Worm (Caenorhabditis elegans) whole organism, young adult: Measurements from ENCODE around the gene C04G2.10.

ENCODE experiments used
- F33H1.4 ChIP-seq: fragments of 200-800 bp; sonication (Bioruptor generic); IDR thresholded peaks from 2 replicates; pipeline ENCODE4 v1.3.6; 2022; ENCODE audit warnings: missing genetic modification reagents, missing genetic modification characterization, missing compliant biosample characterization
- pha-4 ChIP-seq: fragments of 150-350 bp; sonication (generic microtip); optimal IDR thresholded peaks from 2 replicates; lab custom pipeline; 2014; ENCODE audit warnings: missing biosample characterization, missing genetic modification reagents, missing genetic modification characterization

DNA sequence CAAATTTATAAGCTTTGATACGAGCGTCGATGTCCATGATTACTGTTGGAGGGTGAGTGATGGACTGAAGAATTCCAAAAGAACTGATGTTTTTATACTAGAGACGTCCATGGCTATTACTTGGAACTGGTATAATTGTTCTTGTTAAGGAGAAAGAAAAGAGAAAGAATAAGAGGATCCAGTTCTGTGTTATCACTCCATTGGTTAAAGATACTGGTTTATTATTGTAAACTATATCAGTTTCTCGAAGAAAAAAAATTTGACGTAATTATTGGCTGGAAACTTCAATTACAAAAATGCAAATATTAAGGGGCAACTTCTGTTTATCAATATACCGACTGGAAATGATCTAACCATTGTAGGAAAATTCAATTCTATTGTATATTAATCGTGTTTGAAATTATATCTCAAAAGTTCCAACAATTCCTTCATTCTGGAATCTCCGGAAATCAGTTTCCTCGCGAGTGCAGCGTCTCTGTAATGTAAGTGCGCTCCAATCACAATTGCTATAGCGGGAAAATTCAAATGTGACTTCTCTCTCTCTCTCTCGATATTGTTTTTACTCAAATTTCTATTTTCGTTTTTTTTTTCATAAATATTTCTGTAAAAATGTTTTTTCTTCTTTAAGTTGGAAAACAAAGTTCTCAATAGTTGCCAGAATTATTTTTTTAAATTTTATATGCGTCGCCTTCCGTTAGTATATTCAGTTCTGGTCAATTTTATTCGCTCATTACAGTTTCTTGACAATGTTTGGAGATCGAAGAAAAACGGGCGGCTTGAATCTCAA lies 29.6 kb upstream of the C04G2.10 start, which contains the start of the genes col-2 and ndc-80:
- no peak for TF ChIP-seq F33H1.4
- TF ChIP-seq pha-4 (tag; lab: Kevin White, UChicago), result peak; percentile 12
